Worm (Caenorhabditis elegans) whole organism, dauer: ENCODE results near the gene C28D4.8.

Experiments used
- unc-62 ChIP-seq: sonication (generic microtip); optimal IDR thresholded peaks from 2 replicates; lab custom pipeline; 2017; ENCODE audit warnings: missing biosample characterization, missing genetic modification reagents, missing genetic modification characterization

C28D4.8 gene

ce11 chrIV:9724948-9725347 is 23.3 kb downstream of the C28D4.8 start, which contains the start of the genes nhr-138 and C28D4.18:
TSS of gene nhr-138 (plus strand) at chrIV:9725251.
TSS of gene C28D4.18 (plus strand) at chrIV:9725280.
- no peak for TF ChIP-seq unc-62 (GFP tag; lab: Kevin White, UChicago)

- no peak for TF ChIP-seq unc-62 (GFP tag; lab: Kevin White, UChicago)
Observed at ce11 chrIV:9723185-9723584, 25.1 kb downstream of the C28D4.8 start.

- TF ChIP-seq unc-62 (GFP tag; lab: Kevin White, UChicago) = no peak
Observed at ce11 chrIV:9718396-9718795, 29.8 kb downstream of the C28D4.8 start.

ce11 chrIV:9717844-9718243 is 30.4 kb downstream of the C28D4.8 start:
- no peak for TF ChIP-seq unc-62 (GFP tag; lab: Kevin White, UChicago)

ce11 chrIV:9716490-9716889 is 31.8 kb downstream of the C28D4.8 start:
- no peak for TF ChIP-seq unc-62 (GFP tag; lab: Kevin White, UChicago)

- no peak for TF ChIP-seq unc-62 (GFP tag; lab: Kevin White, UChicago)
Observed at ce11 chrIV:9714264-9714663, 34.0 kb downstream of the C28D4.8 start.

- TF ChIP-seq unc-62 (GFP tag; lab: Kevin White, UChicago) = no peak
Observed at ce11 chrIV:9712782-9713181, 35.5 kb downstream of the C28D4.8 start, which contains the start of gene K01H12.4. TSS of gene K01H12.4 (plus strand) at chrIV:9713082.

- TF ChIP-seq unc-62 (GFP tag; lab: Kevin White, UChicago) = no peak
Observed at ce11 chrIV:9709887-9710286, 38.4 kb downstream of the C28D4.8 start, which contains the start of gene nhr-38. TSS of gene nhr-38 (plus strand) at chrIV:9710187.

- TF ChIP-seq unc-62 (GFP tag; lab: Kevin White, UChicago) = no peak
Observed at ce11 chrIV:9709205-9709604, 39.0 kb downstream of the C28D4.8 start, which contains the start of gene ant-1.3. TSS of gene ant-1.3 (minus strand) at chrIV:9709305.

ce11 chrIV:9706704-9707197 is 41.5 kb downstream of the C28D4.8 start, which contains the start of the genes dcaf-1 and dph-3:
TSS of gene dcaf-1 (minus strand) at chrIV:9706723.
TSS of gene dph-3 (plus strand) at chrIV:9707147.
- TF ChIP-seq unc-62 (GFP tag; lab: Kevin White, UChicago) = no peak

ce11 chrIV:9699062-9699461 is 49.2 kb downstream of the C28D4.8 start:
- TF ChIP-seq unc-62 (GFP tag; lab: Kevin White, UChicago) = no peak

ce11 chrIV:9697869-9698268 is 50.4 kb downstream of the C28D4.8 start:
- TF ChIP-seq unc-62 (GFP tag; lab: Kevin White, UChicago) = no peak
